Fruit fly (Drosophila melanogaster) whole organism, prepupa: ENCODE data around the gene Acer.
A peak's percentile ranks its signal among the peaks of the same experiment; 100 is the strongest.

Source experiments
- Blimp-1 ChIP-seq: fragments of 200-800 bp; sonication (Bioruptor generic); optimal IDR thresholded peaks from 3 replicates; lab custom pipeline; 2017; ENCODE audit warnings: missing biosample characterization, missing genetic modification characterization, mild to moderate bottlenecking, moderate library complexity, missing genetic modification reagents
- CG10631 ChIP-seq: fragments of 200-800 bp; sonication (Bioruptor generic); optimal IDR thresholded peaks from 2 replicates; lab custom pipeline; 2016; ENCODE audit warnings: missing biosample characterization, missing genetic modification characterization
- CG11294 ChIP-seq: fragments of 200-800 bp; sonication (Bioruptor generic); IDR thresholded peaks from 2 replicates; pipeline ENCODE4 v1.3.6; 2022; ENCODE audit warnings: missing biosample characterization, missing genetic modification characterization
- CG11762 ChIP-seq: fragments of 200-800 bp; sonication (Bioruptor generic); optimal IDR thresholded peaks from 3 replicates; lab custom pipeline; 2016; ENCODE audit warnings: missing biosample characterization, missing genetic modification characterization; ENCODE audit not compliant: insufficient read depth
- CG11902 ChIP-seq: fragments of 200-800 bp; sonication (Bioruptor generic); optimal IDR thresholded peaks from 3 replicates; lab custom pipeline; 2016; ENCODE audit warnings: missing biosample characterization, missing genetic modification characterization
- CG15336 ChIP-seq: fragments of 200-800 bp; sonication (Bioruptor generic); IDR thresholded peaks from 2 replicates; pipeline ENCODE4 v1.3.6; 2022; ENCODE audit warnings: missing biosample characterization, missing genetic modification characterization
- CG1621 ChIP-seq: fragments of 200-800 bp; sonication (Bioruptor generic); optimal IDR thresholded peaks from 3 replicates; lab custom pipeline; 2018; ENCODE audit warnings: missing biosample characterization, mild to moderate bottlenecking, missing genetic modification characterization
- CG16779 ChIP-seq: fragments of 200-800 bp; sonication (Bioruptor generic); optimal IDR thresholded peaks from 3 replicates; lab custom pipeline; 2017; ENCODE audit warnings: missing biosample characterization, mild to moderate bottlenecking, missing genetic modification characterization
- CG3032 ChIP-seq: fragments of 200-800 bp; optimal IDR thresholded peaks from 2 replicates; lab custom pipeline; 2019; ENCODE audit warnings: missing biosample characterization, mild to moderate bottlenecking, missing genetic modification characterization, moderate library complexity
- CG31627 ChIP-seq: fragments of 200-800 bp; sonication (Bioruptor generic); optimal IDR thresholded peaks from 3 replicates; lab custom pipeline; 2016; ENCODE audit warnings: missing biosample characterization, missing genetic modification characterization
- CG32006 ChIP-seq: fragments of 200-800 bp; sonication (Bioruptor generic); optimal IDR thresholded peaks from 3 replicates; lab custom pipeline; 2017; ENCODE audit warnings: missing biosample characterization, mild to moderate bottlenecking, missing genetic modification characterization
- CG34406 ChIP-seq: fragments of 200-800 bp; sonication (Bioruptor generic); optimal IDR thresholded peaks from 3 replicates; lab custom pipeline; 2016; ENCODE audit warnings: missing biosample characterization, missing genetic modification characterization
- CG4318 ChIP-seq: fragments of 200-800 bp; sonication (Bioruptor generic); optimal IDR thresholded peaks from 3 replicates; lab custom pipeline; 2017; ENCODE audit warnings: missing biosample characterization, mild to moderate bottlenecking, missing genetic modification characterization
- CG6163 ChIP-seq: fragments of 200-800 bp; sonication (Bioruptor generic); IDR thresholded peaks from 3 replicates; pipeline ENCODE4 v1.3.6; 2022; ENCODE audit warnings: missing biosample characterization, missing genetic modification characterization
- CG6276 ChIP-seq: fragments of 200-800 bp; sonication (Bioruptor generic); optimal IDR thresholded peaks from 2 replicates; lab custom pipeline; 2017; ENCODE audit warnings: missing biosample characterization, mild to moderate bottlenecking, missing genetic modification characterization
- CG6854 ChIP-seq: fragments of 200-800 bp; sonication (Bioruptor generic); optimal IDR thresholded peaks from 2 replicates; lab custom pipeline; 2017; ENCODE audit warnings: missing biosample characterization, mild to moderate bottlenecking, missing genetic modification characterization
- CG7368 ChIP-seq: fragments of 200-800 bp; sonication (Bioruptor generic); optimal IDR thresholded peaks from 3 replicates; lab custom pipeline; 2016; ENCODE audit warnings: missing biosample characterization, missing genetic modification characterization
- CG8119 ChIP-seq: fragments of 200-800 bp; sonication (Bioruptor generic); IDR thresholded peaks from 3 replicates; pipeline ENCODE4 v1.3.6; 2022; ENCODE audit warnings: missing biosample characterization, missing genetic modification characterization
- CG8319 ChIP-seq: fragments of 200-800 bp; sonication (Bioruptor generic); optimal IDR thresholded peaks from 3 replicates; lab custom pipeline; 2016; ENCODE audit warnings: missing biosample characterization, missing genetic modification characterization
- CG8632 ChIP-seq: fragments of 200-800 bp; sonication (Bioruptor generic); optimal IDR thresholded peaks from 3 replicates; lab custom pipeline; 2016; ENCODE audit warnings: missing biosample characterization, missing genetic modification characterization
- CG9139 ChIP-seq: fragments of 200-800 bp; sonication (Bioruptor generic); optimal IDR thresholded peaks from 3 replicates; lab custom pipeline; 2017; ENCODE audit warnings: missing biosample characterization, mild to moderate bottlenecking, missing genetic modification characterization
- Eip75B ChIP-seq: fragments of 200-800 bp; sonication (Bioruptor generic); optimal IDR thresholded peaks from 3 replicates; lab custom pipeline; 2016; ENCODE audit warnings: missing biosample characterization, missing genetic modification characterization
- Eip78C ChIP-seq: fragments of 200-800 bp; sonication (Bioruptor generic); peaks from one replicate; lab custom pipeline; 2016; ENCODE audit warnings: missing biosample characterization, missing genetic modification characterization
- Eip93F ChIP-seq: fragments of 200-800 bp; sonication (Bioruptor generic); optimal IDR thresholded peaks from 2 replicates; lab custom pipeline; 2016; ENCODE audit warnings: missing biosample characterization, mild to moderate bottlenecking, missing genetic modification characterization
- Gug ChIP-seq: fragments of 200-800 bp; sonication (Bioruptor generic); IDR thresholded peaks from 2 replicates; pipeline ENCODE4 v1.3.6; 2022; ENCODE audit warnings: missing biosample characterization, missing genetic modification characterization
- Hr38 ChIP-seq: sonication (Bioruptor generic); optimal IDR thresholded peaks from 2 replicates; lab custom pipeline; 2016; ENCODE audit warnings: missing biosample characterization, missing genetic modification characterization
- Hr39 ChIP-seq: fragments of 200-800 bp; sonication (Bioruptor generic); optimal IDR thresholded peaks from 2 replicates; lab custom pipeline; 2016; ENCODE audit warnings: missing biosample characterization, missing genetic modification characterization
- Hr4 ChIP-seq: fragments of 200-800 bp; sonication (Bioruptor generic); optimal IDR thresholded peaks from 3 replicates; lab custom pipeline; 2016; ENCODE audit warnings: missing biosample characterization, missing genetic modification characterization
- Lpt ChIP-seq: fragments of 200-800 bp; sonication (Bioruptor generic); optimal IDR thresholded peaks from 3 replicates; lab custom pipeline; 2016; ENCODE audit warnings: missing biosample characterization, missing genetic modification characterization
- Met ChIP-seq: fragments of 200-800 bp; sonication (Bioruptor generic); optimal IDR thresholded peaks from 3 replicates; lab custom pipeline; 2016; ENCODE audit warnings: missing biosample characterization, missing genetic modification characterization
- Smox ChIP-seq: fragments of 200-800 bp; sonication (Bioruptor generic); optimal IDR thresholded peaks from 3 replicates; lab custom pipeline; 2016; ENCODE audit warnings: missing biosample characterization, missing genetic modification characterization
- Sox102F ChIP-seq: fragments of 200-800 bp; sonication (Bioruptor generic); optimal IDR thresholded peaks from 2 replicates; lab custom pipeline; 2016; ENCODE audit warnings: missing biosample characterization, mild to moderate bottlenecking, missing genetic modification characterization
- Sox14 ChIP-seq: fragments of 200-800 bp; sonication (Bioruptor generic); optimal IDR thresholded peaks from 3 replicates; lab custom pipeline; 2016; ENCODE audit warnings: missing biosample characterization, missing genetic modification characterization
- Sox15 ChIP-seq: fragments of 200-800 bp; sonication (Bioruptor generic); optimal IDR thresholded peaks from 3 replicates; lab custom pipeline; 2016; ENCODE audit warnings: missing biosample characterization, missing genetic modification characterization
- achi ChIP-seq: fragments of 200-800 bp; sonication (Bioruptor generic); optimal IDR thresholded peaks from 3 replicates; lab custom pipeline; 2016; ENCODE audit warnings: missing biosample characterization, missing genetic modification characterization
- acj6 ChIP-seq: fragments of 200-800 bp; sonication (Bioruptor generic); optimal IDR thresholded peaks from 3 replicates; lab custom pipeline; 2016; ENCODE audit warnings: missing biosample characterization, missing genetic modification characterization
- cyc ChIP-seq: fragments of 200-800 bp; sonication (Bioruptor generic); optimal IDR thresholded peaks from 3 replicates; lab custom pipeline; 2016; ENCODE audit warnings: missing biosample characterization, missing genetic modification characterization
- dac ChIP-seq: fragments of 200-800 bp; sonication (Bioruptor generic); optimal IDR thresholded peaks from 2 replicates; lab custom pipeline; 2017; ENCODE audit warnings: missing biosample characterization, mild to moderate bottlenecking, missing genetic modification characterization
- dsx ChIP-seq: fragments of 200-800 bp; optimal IDR thresholded peaks from 3 replicates; lab custom pipeline; 2019; ENCODE audit warnings: missing biosample characterization, mild to moderate bottlenecking, missing genetic modification characterization, moderate library complexity; ENCODE audit not compliant: poor library complexity, severe bottlenecking
- esn ChIP-seq: fragments of 200-800 bp; sonication (Bioruptor generic); optimal IDR thresholded peaks from 2 replicates; lab custom pipeline; 2016; ENCODE audit warnings: missing biosample characterization, mild to moderate bottlenecking, missing genetic modification characterization, moderate library complexity
- fd59A ChIP-seq: fragments of 200-800 bp; sonication (Bioruptor generic); optimal IDR thresholded peaks from 2 replicates; lab custom pipeline; 2017; ENCODE audit warnings: missing biosample characterization, mild to moderate bottlenecking, missing genetic modification characterization, missing genetic modification reagents
- fd85E ChIP-seq: fragments of 200-800 bp; sonication (Bioruptor generic); optimal IDR thresholded peaks from 3 replicates; lab custom pipeline; 2016; ENCODE audit warnings: missing biosample characterization, missing genetic modification characterization
- fkh ChIP-seq: fragments of 200-800 bp; sonication (Bioruptor generic); optimal IDR thresholded peaks from 3 replicates; lab custom pipeline; 2017; ENCODE audit warnings: missing biosample characterization, mild to moderate bottlenecking, missing genetic modification characterization, moderate library complexity
- net ChIP-seq: fragments of 200-800 bp; sonication (Bioruptor generic); optimal IDR thresholded peaks from 3 replicates; lab custom pipeline; 2016; ENCODE audit warnings: missing biosample characterization, missing genetic modification characterization
- pdm3 ChIP-seq: fragments of 200-800 bp; sonication (Bioruptor generic); optimal IDR thresholded peaks from 3 replicates; lab custom pipeline; 2016; ENCODE audit warnings: missing biosample characterization, missing genetic modification characterization
- salr ChIP-seq, 2 experiments: fragments of 200-800 bp; sonication (Bioruptor generic); optimal IDR thresholded peaks; 3 replicates each; lab custom pipeline; 2016 to 2018; ENCODE audit warnings: missing biosample characterization in 2 of 2, missing genetic modification characterization in 2 of 2, mild to moderate bottlenecking in 1 of 2
- spab ChIP-seq: fragments of 200-800 bp; sonication (Bioruptor generic); optimal IDR thresholded peaks from 2 replicates; lab custom pipeline; 2017; ENCODE audit warnings: missing biosample characterization, mild to moderate bottlenecking, missing genetic modification characterization, missing genetic modification reagents
- ss ChIP-seq, 2 experiments: fragments of 200-800 bp; sonication (Bioruptor generic); optimal IDR thresholded peaks; 2 replicates in 1 of 2; 3 replicates in 1 of 2; lab custom pipeline; 2017 to 2018; ENCODE audit warnings: mild to moderate bottlenecking in 2 of 2, missing biosample characterization in 2 of 2, missing genetic modification characterization in 2 of 2, moderate library complexity in 1 of 2
- svp ChIP-seq: fragments of 200-800 bp; sonication (Bioruptor generic); peaks from one replicate; lab custom pipeline; 2016; ENCODE audit warnings: missing biosample characterization, missing genetic modification characterization
- topi ChIP-seq: fragments of 200-800 bp; sonication (Bioruptor generic); optimal IDR thresholded peaks from 3 replicates; lab custom pipeline; 2016; ENCODE audit warnings: missing biosample characterization, missing genetic modification characterization
- vri ChIP-seq: fragments of 200-800 bp; sonication (Bioruptor generic); optimal IDR thresholded peaks from 3 replicates; lab custom pipeline; 2016; ENCODE audit warnings: missing biosample characterization, mild to moderate bottlenecking, missing genetic modification characterization

The Acer gene

dm6 chr2L:8478911-8479706 lies 42.6 kb upstream of the Acer start:
- TF ChIP-seq achi (peak; percentile 65), CG9139 (GFP tag; lab: Kevin White, UChicago) (peak; percentile 98), CG1621 (tag; lab: Kevin White, UChicago) (peak; percentile 88), dac (GFP tag; lab: Kevin White, UChicago) (peak; percentile 48), CG4318 (no peak), Hr39 (GFP tag; lab: Kevin White, UChicago) (no peak), CG11294 (no peak), Gug (GFP tag; lab: Robert Waterston, UW) (no peak), esn (GFP tag; lab: Kevin White, UChicago) (peak; percentile 28), fd59A (GFP tag; lab: Kevin White, UChicago) (peak; percentile 70), CG3032 (peak; percentile 77), Hr4 (GFP tag; lab: Kevin White, UChicago) (peak; percentile 21), CG6163 (GFP tag; lab: Robert Waterston, UW) (peak; percentile 93), CG11762 (GFP tag; lab: Kevin White, UChicago) (no peak), spab (GFP tag; lab: Kevin White, UChicago) (peak; percentile 96), net (GFP tag; lab: Kevin White, UChicago) (peak; percentile 73), Blimp-1 (GFP tag; lab: Kevin White, UChicago) (peak; percentile 48), CG34406 (GFP tag; lab: Kevin White, UChicago) (peak; percentile 54), fd85E (GFP tag; lab: Kevin White, UChicago) (peak; percentile 38), topi (peak; percentile 52), CG6276 (GFP tag; lab: Kevin White, UChicago) (peak; percentile 87), CG11902 (GFP tag; lab: Kevin White, UChicago) (no peak), CG8632 (peak; percentile 40), svp (GFP tag; lab: Kevin White, UChicago) (peak; percentile 39), Eip78C (peak; percentile 78), Eip75B (peak; percentile 74), Sox14 (GFP tag; lab: Kevin White, UChicago) (peak; percentile 22), pdm3 (GFP tag; lab: Kevin White, UChicago) (peak; percentile 35), CG31627 (GFP tag; lab: Kevin White, UChicago) (no peak), Sox102F (GFP tag; lab: Kevin White, UChicago) (peak; percentile 72), Sox15 (no peak), vri (GFP tag; lab: Kevin White, UChicago) (peak; percentile 69), dsx (GFP tag; lab: Kevin White, UChicago) (peak; percentile 65), CG32006 (no peak), CG15336 (GFP tag; lab: Robert Waterston, UW) (peak; percentile 81), Met (GFP tag; lab: Kevin White, UChicago) (peak; percentile 34), fkh (GFP tag; lab: Kevin White, UChicago) (peak; percentile 25), CG8119 (GFP tag; lab: Robert Waterston, UW) (peak; percentile 88), acj6 (no peak), cyc (GFP tag; lab: Kevin White, UChicago) (no peak), salr (GFP tag; optimal IDR thresholded peaks at IDR 0.05; lab: Kevin White, UChicago) (peak; percentile 73 to 79), CG6854 (GFP tag; lab: Kevin White, UChicago) (peak; percentile 93), Smox (GFP tag; lab: Kevin White, UChicago) (peak; percentile 9), CG7368 (GFP tag; lab: Kevin White, UChicago) (peak; percentile 44), Lpt (GFP tag; lab: Kevin White, UChicago) (peak; percentile 82), CG16779 (peak; percentile 91), Eip93F (GFP tag; lab: Kevin White, UChicago) (peak; percentile 22), CG8319 (GFP tag; lab: Kevin White, UChicago) (peak; percentile 36), Hr38 (GFP tag; lab: Kevin White, UChicago) (no peak), ss (GFP tag; optimal IDR thresholded peaks at IDR 0.05; lab: Kevin White, UChicago) (peak; percentile 99), CG10631 (GFP tag; lab: Kevin White, UChicago) (peak; percentile 23)
